Worm (Caenorhabditis elegans) whole organism, midembryonic: ENCODE measurements around the gene nspb-4.

ENCODE experiments used
- T22C8.4 ChIP-seq: fragments of 200-800 bp; sonication (Bioruptor generic); IDR thresholded peaks from 2 replicates; pipeline ENCODE4 v1.3.6; 2022; ENCODE audit warnings: missing genetic modification characterization, missing compliant biosample characterization
- cog-1 ChIP-seq: sonication (generic microtip); optimal IDR thresholded peaks from 2 replicates; lab custom pipeline; 2016; ENCODE audit warnings: missing genetic modification characterization, missing compliant biosample characterization
- flt-1 ChIP-seq: fragments of 200-800 bp; sonication (Bioruptor generic); IDR thresholded peaks from 2 replicates; pipeline ENCODE4 v1.3.6; 2022; ENCODE audit warnings: missing genetic modification characterization, missing compliant biosample characterization
- klf-2 ChIP-seq: fragments of 200-800 bp; sonication (Bioruptor generic); conservative IDR thresholded peaks from 2 replicates; pipeline ENCODE4 v1.3.6; 2022; ENCODE audit warnings: missing genetic modification reagents, missing genetic modification characterization, missing compliant biosample characterization
- med-1 ChIP-seq: sonication (generic microtip); optimal IDR thresholded peaks from 2 replicates; lab custom pipeline; 2017; ENCODE audit warnings: missing genetic modification characterization, mild to moderate bottlenecking, missing compliant biosample characterization, antibody characterized with exemption, missing genetic modification reagents; ENCODE audit not compliant: insufficient read depth
- ref-1 ChIP-seq: fragments of 200-800 bp; sonication (Bioruptor generic); conservative IDR thresholded peaks from 2 replicates; pipeline ENCODE4 v1.3.6; 2022; ENCODE audit warnings: missing genetic modification reagents, missing genetic modification characterization, missing compliant biosample characterization
- tab-1 ChIP-seq: fragments of 200-800 bp; sonication (Bioruptor generic); IDR thresholded peaks from 2 replicates; pipeline ENCODE4 v1.3.6; 2022; ENCODE audit warnings: missing genetic modification characterization, missing compliant biosample characterization
- ztf-23 ChIP-seq: fragments of 200-800 bp; sonication (Bioruptor generic); IDR thresholded peaks from 2 replicates; pipeline ENCODE4 v1.3.6; 2022; ENCODE audit warnings: missing genetic modification reagents, missing genetic modification characterization, missing compliant biosample characterization
- ztf-29 ChIP-seq: fragments of 200-800 bp; sonication (Bioruptor generic); IDR thresholded peaks from 2 replicates; pipeline ENCODE4 v1.3.6; 2022; ENCODE audit warnings: missing genetic modification reagents, missing genetic modification characterization, missing compliant biosample characterization

The nspb-4 gene

DNA sequence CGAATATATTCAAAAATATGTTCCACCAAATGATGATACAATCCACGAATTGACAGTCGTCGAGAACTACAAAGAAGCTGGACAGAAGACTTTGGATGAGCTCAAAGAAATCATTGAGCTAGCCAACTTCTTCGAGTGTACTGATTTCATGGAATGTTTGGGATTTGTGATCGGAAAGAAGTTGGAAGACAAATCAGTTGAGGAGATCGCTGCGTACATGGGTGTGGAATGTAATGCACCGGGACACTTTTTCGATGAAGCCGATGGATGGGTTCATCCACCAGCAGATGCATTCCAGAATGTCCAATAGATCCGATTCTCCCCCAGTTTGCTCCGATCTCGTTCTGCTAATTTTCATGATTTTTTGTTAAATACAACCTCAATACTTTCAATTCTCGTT lies 5.5 kb downstream of the nspb-4 start:
- TF ChIP-seq ztf-29 (GFP tag; lab: Robert Waterston, UW) (no peak), klf-2 (GFP tag; lab: Robert Waterston, UW) (no peak), ref-1 (GFP tag; lab: Robert Waterston, UW) (no peak), tab-1 (GFP tag; lab: Robert Waterston, UW) (no peak), T22C8.4 (no peak), cog-1 (tag; lab: Kevin White, UChicago) (no peak), flt-1 (no peak), med-1 (GFP tag; lab: Kevin White, UChicago) (no peak), ztf-23 (GFP tag; lab: Robert Waterston, UW) (no peak)

DNA sequence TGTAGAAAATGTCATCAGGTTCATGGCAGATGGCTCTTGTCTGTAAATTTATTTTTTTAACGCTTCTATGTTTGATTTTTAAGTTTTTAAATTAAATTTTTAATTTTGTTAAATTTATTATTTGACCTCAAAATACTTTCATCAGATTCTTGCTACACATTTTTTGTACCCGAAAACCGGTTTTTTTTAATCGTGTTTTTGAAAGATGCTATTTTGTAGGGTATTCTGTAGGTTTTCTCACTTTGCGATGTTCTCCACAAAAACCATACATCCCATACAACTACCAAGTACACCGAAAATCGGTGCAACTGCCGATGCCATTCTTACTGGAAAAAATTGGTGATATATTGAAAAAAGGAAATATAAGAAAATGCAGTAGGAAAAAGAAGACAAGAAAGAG lies 7.8 kb downstream of the nspb-4 start, which contains the start of gene nstp-2:
Gene nstp-2 (minus strand): TSS at position 326 of the 400 bp plus-strand sequence.
- TF ChIP-seq ref-1 (GFP tag; lab: Robert Waterston, UW) (no peak), T22C8.4 (no peak), ztf-23 (GFP tag; lab: Robert Waterston, UW) (no peak), ztf-29 (GFP tag; lab: Robert Waterston, UW) (no peak), klf-2 (GFP tag; lab: Robert Waterston, UW) (no peak), tab-1 (GFP tag; lab: Robert Waterston, UW) (no peak), flt-1 (no peak), cog-1 (tag; lab: Kevin White, UChicago) (no peak), med-1 (GFP tag; lab: Kevin White, UChicago) (no peak)

DNA sequence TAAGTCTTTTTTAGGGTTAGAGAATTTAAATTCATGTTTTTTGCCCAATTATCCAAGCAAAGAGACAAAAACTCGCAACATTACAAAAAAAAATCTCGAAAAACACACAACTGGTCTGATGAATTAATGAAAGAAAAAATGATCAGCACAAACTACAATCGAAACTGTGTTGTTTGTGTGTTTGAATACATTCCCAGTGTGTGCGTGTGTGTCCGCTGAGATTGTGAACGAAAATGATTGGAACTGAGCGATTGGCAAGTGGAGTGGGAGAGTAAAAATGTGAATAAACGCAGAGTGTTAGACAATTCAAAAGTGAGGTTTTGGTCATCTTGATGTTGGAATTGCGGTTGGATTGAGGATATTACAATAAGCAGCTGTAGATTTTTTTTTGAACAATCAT lies 8.6 kb downstream of the nspb-4 start:
- TF ChIP-seq klf-2 (GFP tag; lab: Robert Waterston, UW) (no peak), cog-1 (tag; lab: Kevin White, UChicago) (no peak), T22C8.4 (no peak), med-1 (GFP tag; lab: Kevin White, UChicago) (no peak), flt-1 (no peak), ztf-29 (GFP tag; lab: Robert Waterston, UW) (no peak), ref-1 (GFP tag; lab: Robert Waterston, UW) (no peak), ztf-23 (GFP tag; lab: Robert Waterston, UW) (no peak), tab-1 (GFP tag; lab: Robert Waterston, UW) (no peak)

DNA sequence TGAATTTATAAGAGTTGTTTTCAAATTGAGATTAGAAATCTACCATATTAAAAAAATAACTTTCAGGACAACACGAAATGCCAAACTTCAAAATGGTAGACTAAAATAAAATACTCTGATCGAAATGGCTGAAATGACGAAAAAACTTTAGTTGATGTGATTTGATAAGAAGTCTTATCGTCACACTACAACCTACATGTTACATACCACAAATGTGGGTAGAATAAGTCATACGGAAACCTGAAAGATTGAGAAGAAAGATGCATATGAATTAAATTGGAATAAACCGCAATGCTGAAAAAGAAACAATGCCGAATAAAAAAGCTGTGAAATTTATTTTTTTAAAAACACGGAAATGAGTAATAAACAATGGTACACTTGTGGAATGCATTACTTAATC lies 9.0 kb downstream of the nspb-4 start:
- TF ChIP-seq med-1 (GFP tag; lab: Kevin White, UChicago) (no peak), tab-1 (GFP tag; lab: Robert Waterston, UW) (no peak), ztf-23 (GFP tag; lab: Robert Waterston, UW) (no peak), T22C8.4 (no peak), klf-2 (GFP tag; lab: Robert Waterston, UW) (no peak), ztf-29 (GFP tag; lab: Robert Waterston, UW) (no peak), cog-1 (tag; lab: Kevin White, UChicago) (no peak), flt-1 (no peak), ref-1 (GFP tag; lab: Robert Waterston, UW) (no peak)

DNA sequence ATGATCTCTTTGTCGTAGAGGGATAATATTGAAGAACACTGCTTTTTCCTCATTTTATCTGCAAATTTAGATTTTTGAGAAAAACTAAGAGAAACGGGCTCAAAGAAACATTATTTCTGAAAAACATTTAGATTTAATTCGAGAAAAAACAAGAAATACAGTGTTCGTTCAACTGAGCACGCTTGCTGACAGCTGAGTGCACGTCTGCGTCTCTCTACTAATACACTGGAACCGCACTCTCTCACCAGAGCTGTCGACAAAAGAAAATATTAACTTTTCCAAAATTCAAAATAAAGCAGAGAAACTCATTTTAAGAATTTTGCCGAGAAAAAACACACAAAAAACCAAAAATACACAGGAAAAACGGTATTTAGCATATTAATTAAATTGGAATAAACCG lies 15.3 kb downstream of the nspb-4 start, which contains the start of gene drh-1:
Gene drh-1 (minus strand): TSS at position 58 of the 400 bp plus-strand sequence.
- no peak for TF ChIP-seq ztf-29 (GFP tag; lab: Robert Waterston, UW)
- TF ChIP-seq ztf-23 (GFP tag; lab: Robert Waterston, UW) = no peak
- no peak for TF ChIP-seq klf-2 (GFP tag; lab: Robert Waterston, UW)
- no peak for TF ChIP-seq med-1 (GFP tag; lab: Kevin White, UChicago)

DNA sequence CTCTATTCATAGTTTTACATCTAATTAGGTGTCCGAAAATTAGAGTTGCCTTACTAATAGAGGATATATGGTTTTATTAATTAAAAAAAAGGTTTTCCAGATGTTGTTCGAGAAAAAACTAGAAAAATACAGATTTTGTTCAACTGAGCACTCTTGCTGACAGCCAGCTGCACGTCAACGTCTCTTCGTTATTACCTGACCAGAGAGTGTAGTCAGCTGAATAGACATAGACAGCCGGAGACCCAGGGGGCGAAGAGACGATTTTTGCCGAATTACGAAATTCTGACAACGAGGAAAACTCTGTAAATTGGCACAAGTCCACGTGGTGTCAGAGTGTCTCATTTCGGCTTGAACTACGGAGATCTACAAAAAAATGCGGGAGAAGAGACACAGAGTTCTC lies 20.6 kb downstream of the nspb-4 start:
- no peak for TF ChIP-seq flt-1
- no peak for TF ChIP-seq tab-1 (GFP tag; lab: Robert Waterston, UW)
- no peak for TF ChIP-seq cog-1 (tag; lab: Kevin White, UChicago)
- TF ChIP-seq T22C8.4 = no peak
- no peak for TF ChIP-seq ztf-29 (GFP tag; lab: Robert Waterston, UW)
- no peak for TF ChIP-seq ref-1 (GFP tag; lab: Robert Waterston, UW)
- TF ChIP-seq med-1 (GFP tag; lab: Kevin White, UChicago) = no peak
- TF ChIP-seq ztf-23 (GFP tag; lab: Robert Waterston, UW) = no peak
- TF ChIP-seq klf-2 (GFP tag; lab: Robert Waterston, UW) = no peak

- no peak for TF ChIP-seq ztf-29 (GFP tag; lab: Robert Waterston, UW)
- no peak for TF ChIP-seq med-1 (GFP tag; lab: Kevin White, UChicago)
- no peak for TF ChIP-seq T22C8.4
- TF ChIP-seq cog-1 (tag; lab: Kevin White, UChicago) = no peak
- TF ChIP-seq tab-1 (GFP tag; lab: Robert Waterston, UW) = no peak
- TF ChIP-seq ztf-23 (GFP tag; lab: Robert Waterston, UW) = no peak
- no peak for TF ChIP-seq flt-1
- no peak for TF ChIP-seq klf-2 (GFP tag; lab: Robert Waterston, UW)
- TF ChIP-seq ref-1 (GFP tag; lab: Robert Waterston, UW) = no peak
These were observed 23.2 kb downstream of the nspb-4 start, which contains the start of gene C01B10.3 for ce11 chrIV:6621252-6621651. Gene C01B10.3 (minus strand): TSS chrIV:6621352.

- no peak for TF ChIP-seq med-1 (GFP tag; lab: Kevin White, UChicago)
- no peak for TF ChIP-seq T22C8.4
- TF ChIP-seq flt-1 = no peak
- TF ChIP-seq ztf-29 (GFP tag; lab: Robert Waterston, UW) = no peak
- TF ChIP-seq ztf-23 (GFP tag; lab: Robert Waterston, UW) = no peak
- no peak for TF ChIP-seq ref-1 (GFP tag; lab: Robert Waterston, UW)
These were observed 24.1 kb downstream of the nspb-4 start for ce11 chrIV:6622142-6622541.

ce11 chrIV:6623390-6623789 lies 25.4 kb downstream of the nspb-4 start, which contains the start of gene C01B10.44:
Gene C01B10.44 (plus strand): TSS chrIV:6623690.
- TF ChIP-seq ztf-29 (GFP tag; lab: Robert Waterston, UW) (no peak), tab-1 (GFP tag; lab: Robert Waterston, UW) (no peak), med-1 (GFP tag; lab: Kevin White, UChicago) (no peak), flt-1 (no peak), cog-1 (tag; lab: Kevin White, UChicago) (no peak), ztf-23 (GFP tag; lab: Robert Waterston, UW) (no peak), T22C8.4 (no peak)
